Fruit fly (Drosophila melanogaster): ENCODE data around the gene dan.

Gene dan

DNA sequence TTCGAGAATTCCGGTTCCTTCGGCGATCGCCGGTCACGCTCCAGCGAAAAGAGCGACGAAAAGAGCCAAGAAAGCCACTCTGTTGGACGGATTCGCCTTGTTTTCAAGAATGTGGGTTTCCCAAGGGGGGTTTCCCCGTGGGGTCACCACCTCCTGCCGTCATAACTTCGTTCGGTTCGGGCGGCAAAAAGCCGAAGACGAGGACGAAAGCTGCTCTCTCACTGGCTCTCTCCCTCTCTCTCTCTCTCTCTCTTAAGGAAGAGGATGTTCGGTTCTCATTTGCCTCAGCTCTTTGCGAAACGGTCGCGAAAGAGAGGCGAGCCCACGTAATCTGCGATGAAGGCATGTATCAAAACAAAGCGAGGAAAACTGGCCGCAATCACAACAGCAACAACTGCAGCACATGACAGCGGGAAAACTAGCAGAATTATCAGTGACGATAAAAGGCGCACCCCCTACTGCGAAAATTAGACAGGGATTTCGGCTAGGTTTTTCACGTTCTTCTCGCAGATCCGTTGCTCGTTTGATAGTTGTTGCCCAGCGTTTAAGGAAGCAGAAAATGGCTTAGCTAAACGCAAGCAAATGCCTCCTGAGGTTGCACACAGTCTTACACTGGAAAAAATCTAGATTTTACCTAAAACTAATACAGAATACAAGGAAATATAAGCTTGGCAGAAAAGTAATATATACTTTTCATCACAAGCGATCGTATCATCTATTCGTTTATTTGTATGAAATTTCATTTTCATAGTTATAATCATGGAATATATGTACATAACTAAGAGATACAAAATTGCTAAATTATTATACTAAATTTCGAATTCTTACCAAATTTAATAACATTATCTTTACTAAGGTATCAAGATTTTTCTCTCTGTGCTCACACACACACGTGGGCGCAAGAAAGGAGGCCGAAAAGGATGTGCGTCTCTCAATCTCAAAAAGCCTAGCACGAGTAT is at the start of gene dan (continued):
- TF ChIP-seq unc-4 (GFP tag; IDR thresholded peaks at IDR 0.05; ENCODE audit: partially characterized antibody): no peak
- TF ChIP-seq knrl (GFP tag; IDR thresholded peaks at IDR 0.05; ENCODE audit: partially characterized antibody): no peak
- TF ChIP-seq bab2 (GFP tag; optimal IDR thresholded peaks at IDR 0.05): no peak
- peak; percentile 61 for TF ChIP-seq CG13424 (tag; optimal IDR thresholded peaks at IDR 0.05)
- no peak for TF ChIP-seq stc (GFP tag; IDR thresholded peaks at IDR 0.05)
- no peak for TF ChIP-seq chinmo (GFP tag; IDR thresholded peaks at IDR 0.05; ENCODE audit: partially characterized antibody)
- TF ChIP-seq mirr (GFP tag; optimal IDR thresholded peaks at IDR 0.05): no peak
- TF ChIP-seq CG12391 (tag; optimal IDR thresholded peaks at IDR 0.05): peak; percentile 60
- TF ChIP-seq Sry-δ (GFP tag; optimal IDR thresholded peaks at IDR 0.05): no peak
- TF ChIP-seq CG10209 (GFP tag; optimal IDR thresholded peaks at IDR 0.05): peak; percentile 47
- TF ChIP-seq CG3065 (GFP tag; optimal IDR thresholded peaks at IDR 0.05): no peak
- no peak for TF ChIP-seq Lim3 (GFP tag; IDR thresholded peaks at IDR 0.05)
- peak; percentile 82 for TF ChIP-seq gem (tag; optimal IDR thresholded peaks at IDR 0.05)
- TF ChIP-seq trh (GFP tag; optimal IDR thresholded peaks at IDR 0.05): no peak
- no peak for TF ChIP-seq Lhr (GFP tag; optimal IDR thresholded peaks at IDR 0.05)
- TF ChIP-seq Hey (tag; optimal IDR thresholded peaks at IDR 0.05): no peak
- no peak for TF ChIP-seq CG8944 (GFP tag; optimal IDR thresholded peaks at IDR 0.05)
- peak; percentile 12 for TF ChIP-seq ATbp (GFP tag; optimal IDR thresholded peaks at IDR 0.05)
- TF ChIP-seq CG17829 (tag; optimal IDR thresholded peaks at IDR 0.05): peak; percentile 60
- TF ChIP-seq CG16863 (GFP tag; optimal IDR thresholded peaks at IDR 0.05): no peak
- TF ChIP-seq HLH4C (GFP tag; IDR thresholded peaks at IDR 0.05; ENCODE audit: partially characterized antibody): no peak
- TF ChIP-seq mld (GFP tag; IDR thresholded peaks at IDR 0.05; ENCODE audit: partially characterized antibody): no peak
- no peak for TF ChIP-seq Gug (GFP tag; IDR thresholded peaks at IDR 0.05)
- no peak for TF ChIP-seq CG10366 (GFP tag; IDR thresholded peaks at IDR 0.05)
- no peak for TF ChIP-seq Atf6 (GFP tag; IDR thresholded peaks at IDR 0.05)
- TF ChIP-seq CG7556 (GFP tag; optimal IDR thresholded peaks at IDR 0.05): peak; percentile 77
- no peak for TF ChIP-seq exex (tag; optimal IDR thresholded peaks at IDR 0.05)
- TF ChIP-seq CG4328 (GFP tag; optimal IDR thresholded peaks at IDR 0.05): no peak
- TF ChIP-seq CG32532 (GFP tag; IDR thresholded peaks at IDR 0.05): no peak
- no peak for TF ChIP-seq CG14667 (GFP tag; IDR thresholded peaks at IDR 0.05)
- peak; percentile 45 for TF ChIP-seq Xbp1 (GFP tag; optimal IDR thresholded peaks at IDR 0.05)
- peak; percentile 49 for TF ChIP-seq PHDP (tag; optimal IDR thresholded peaks at IDR 0.05)
- TF ChIP-seq corto (GFP tag; optimal IDR thresholded peaks at IDR 0.05): no peak
- no peak for TF ChIP-seq NK7.1 (GFP tag; optimal IDR thresholded peaks at IDR 0.05)
- no peak for TF ChIP-seq nerfin-1 (tag; optimal IDR thresholded peaks at IDR 0.05)
- no peak for TF ChIP-seq da (GFP tag; optimal IDR thresholded peaks at IDR 0.05)
- peak in 1 of 2 experiments; percentile 49 for TF ChIP-seq eve (GFP tag; optimal IDR thresholded peaks at IDR 0.05)
- TF ChIP-seq CG9932 (GFP tag; IDR thresholded peaks at IDR 0.05): no peak
- no peak for TF ChIP-seq vfl (GFP tag; optimal IDR thresholded peaks at IDR 0.05)
- TF ChIP-seq Dp (GFP tag; optimal IDR thresholded peaks at IDR 0.05): no peak
- no peak for TF ChIP-seq gcm (GFP tag; optimal IDR thresholded peaks at IDR 0.05)
- no peak for TF ChIP-seq chm (GFP tag; IDR thresholded peaks at IDR 0.05)
- TF ChIP-seq CTCF (GFP tag; optimal IDR thresholded peaks at IDR 0.05): no peak

Data from whole organism, embryonic.